Fruit fly (Drosophila melanogaster): ENCODE results near the gene CG17751.

CG17751 gene

dm6 chr3R:19657235-19657634 is 50.2 kb downstream of the CG17751 start:
- no peak for TF ChIP-seq EcR (GFP tag; optimal IDR thresholded peaks at IDR 0.05)
- no peak for TF ChIP-seq CG8478 (optimal IDR thresholded peaks at IDR 0.05)
- TF ChIP-seq pan (optimal IDR thresholded peaks at IDR 0.05) = no peak
- TF ChIP-seq usp (GFP tag; optimal IDR thresholded peaks at IDR 0.05) = no peak
- TF ChIP-seq psq (optimal IDR thresholded peaks at IDR 0.05) = no peak
- TF ChIP-seq Dll (optimal IDR thresholded peaks at IDR 0.05) = no peak

dm6 chr3R:19657766-19658165 is 50.7 kb downstream of the CG17751 start, which contains the start of gene CG6184:
Gene CG6184 (minus strand): TSS chr3R:19657866.
- TF ChIP-seq pan (optimal IDR thresholded peaks at IDR 0.05) (no peak), EcR (GFP tag; optimal IDR thresholded peaks at IDR 0.05) (no peak), CG8478 (optimal IDR thresholded peaks at IDR 0.05) (no peak), Dll (optimal IDR thresholded peaks at IDR 0.05) (no peak), psq (optimal IDR thresholded peaks at IDR 0.05) (no peak), usp (GFP tag; optimal IDR thresholded peaks at IDR 0.05) (no peak)
